Fruit fly (Drosophila melanogaster): Measurements from ENCODE around the gene CG18558.
A peak's percentile ranks its signal among the peaks of the same experiment; 100 is the strongest.

CG18558 gene

DNA sequence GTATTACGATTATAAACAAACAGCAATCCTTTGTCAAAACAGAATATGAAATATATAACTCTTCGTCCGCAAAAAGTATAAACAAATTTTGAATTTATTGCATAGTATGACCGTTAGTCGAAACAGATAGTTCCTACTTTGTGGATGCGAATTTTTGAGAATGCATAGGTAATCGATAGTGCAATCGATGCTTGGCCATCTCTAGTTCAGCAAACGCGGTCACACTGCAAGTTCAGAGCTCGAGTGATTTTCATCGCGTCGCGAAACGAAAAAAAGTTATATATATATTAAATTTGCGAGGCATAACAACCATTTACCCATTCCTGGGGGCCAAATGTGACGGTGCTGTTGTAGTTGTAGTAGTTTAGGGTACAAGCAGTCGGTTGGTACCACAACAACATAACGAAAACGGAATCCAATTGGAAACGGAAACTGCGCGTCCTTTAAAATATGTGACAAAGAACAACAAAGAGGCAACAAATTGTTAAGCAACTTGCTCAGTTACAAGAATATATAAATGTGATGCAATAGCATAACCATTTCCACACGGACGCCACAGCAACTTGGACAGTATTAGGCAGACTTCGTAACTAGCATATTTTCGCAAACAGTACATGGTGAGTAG is 12.8 kb upstream of the CG18558 start, which contains the start of gene CG2991:
Gene CG2991, plus strand, starts transcription at position 205 of the 625 bp plus-strand sequence.
- no peak for TF ChIP-seq CG8478 (optimal IDR thresholded peaks at IDR 0.05)
- TF ChIP-seq CTCF (optimal IDR thresholded peaks at IDR 0.05), result peak; percentile 7 to 57

DNA sequence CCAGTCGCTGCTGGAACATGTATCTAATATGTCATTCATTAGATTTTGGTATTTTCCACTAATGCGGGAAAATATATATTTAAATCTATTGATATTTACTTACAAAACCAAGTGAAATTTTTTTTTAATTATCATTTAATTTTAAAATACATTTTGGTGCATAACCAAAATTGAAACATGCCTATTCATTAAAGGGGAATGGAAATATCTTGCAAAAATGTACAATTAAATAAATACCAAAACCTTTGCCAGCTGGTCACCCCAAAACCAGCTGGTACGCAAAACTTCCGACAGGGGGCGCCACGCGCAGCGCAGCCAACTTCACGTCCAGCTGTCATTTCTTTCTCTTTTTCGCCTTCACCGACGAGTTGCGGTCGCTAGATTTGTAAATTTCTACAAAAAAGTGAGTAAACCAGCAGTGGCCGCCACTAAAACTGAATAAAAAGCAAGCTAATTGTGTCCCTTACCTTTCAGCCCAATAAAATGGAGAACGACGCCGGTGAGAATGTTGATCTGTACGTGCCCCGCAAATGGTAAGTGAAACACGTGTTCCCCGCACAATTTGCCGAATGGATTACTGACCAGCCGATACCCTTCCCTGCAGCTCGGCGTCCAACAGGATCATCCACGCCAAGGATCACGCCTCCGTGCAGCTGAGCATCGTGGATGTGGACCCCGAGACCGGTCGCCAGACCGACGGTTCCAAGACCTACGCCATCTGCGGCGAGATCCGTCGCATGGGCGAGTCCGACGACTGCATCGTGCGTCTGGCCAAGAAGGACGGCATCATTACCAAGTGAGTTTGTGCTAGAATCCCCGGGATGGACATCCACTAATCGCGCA is 11.7 kb upstream of the CG18558 start, which contains the start of the genes CG3104 and RpS21:
Gene CG3104, minus strand, starts transcription at position 6 of the 843 bp plus-strand sequence.
Gene RpS21, plus strand, starts transcription at position 298 of the 843 bp plus-strand sequence.
- TF ChIP-seq CG8478 (optimal IDR thresholded peaks at IDR 0.05) (no peak), CTCF (optimal IDR thresholded peaks at IDR 0.05) (peak; percentile 92 to 95)

DNA sequence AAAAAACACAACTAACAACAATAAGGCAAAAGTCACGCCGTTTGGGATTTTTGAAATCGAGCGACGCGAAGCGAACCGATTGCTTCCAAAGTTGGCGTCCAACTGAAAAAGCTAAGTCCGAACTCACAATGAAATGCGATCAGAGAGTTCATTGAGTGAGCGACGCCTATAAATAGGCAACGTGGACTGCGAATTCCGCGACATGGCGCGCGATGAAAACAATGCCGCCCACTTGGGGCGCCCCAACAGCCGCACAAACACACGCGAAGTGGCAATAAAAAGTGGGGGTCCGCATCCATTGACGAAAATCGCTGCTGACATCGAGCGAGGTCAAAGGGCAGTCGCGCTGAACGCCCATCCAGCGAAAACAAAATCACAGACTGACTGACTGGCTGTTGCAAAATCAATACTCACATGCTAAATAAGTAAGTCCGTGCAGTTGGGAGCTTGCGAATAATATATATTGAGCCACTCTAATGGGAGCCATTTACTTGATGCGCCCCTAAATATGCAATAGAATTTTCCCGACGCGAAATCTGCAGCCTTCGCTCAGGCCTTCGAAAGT is 11.0 kb upstream of the CG18558 start:
- TF ChIP-seq CTCF (optimal IDR thresholded peaks at IDR 0.05) (peak in 1 of 2 experiments; percentile 57), CG8478 (optimal IDR thresholded peaks at IDR 0.05) (no peak)

DNA sequence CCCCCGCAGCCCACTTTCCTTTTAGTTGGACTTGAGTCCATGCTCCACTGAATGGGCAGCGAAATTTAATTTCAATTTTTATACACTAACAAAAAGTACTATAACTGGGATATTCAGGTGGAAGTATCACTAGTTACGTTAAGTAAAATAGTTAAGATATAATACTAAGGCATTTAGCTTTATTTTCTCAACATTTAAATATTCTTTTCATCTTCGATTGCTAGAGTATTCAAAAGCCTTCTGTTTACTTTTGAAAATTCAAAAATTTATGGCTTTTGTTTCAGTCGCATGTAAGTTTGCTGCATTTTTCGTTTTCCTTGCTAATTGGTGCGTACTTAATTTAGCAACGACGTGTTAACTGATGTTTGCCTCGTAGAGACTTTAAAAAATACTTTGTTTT is 7.3 kb upstream of the CG18558 start:
- TF ChIP-seq CG8478 (optimal IDR thresholded peaks at IDR 0.05) (no peak), CTCF (optimal IDR thresholded peaks at IDR 0.05) (no peak)

DNA sequence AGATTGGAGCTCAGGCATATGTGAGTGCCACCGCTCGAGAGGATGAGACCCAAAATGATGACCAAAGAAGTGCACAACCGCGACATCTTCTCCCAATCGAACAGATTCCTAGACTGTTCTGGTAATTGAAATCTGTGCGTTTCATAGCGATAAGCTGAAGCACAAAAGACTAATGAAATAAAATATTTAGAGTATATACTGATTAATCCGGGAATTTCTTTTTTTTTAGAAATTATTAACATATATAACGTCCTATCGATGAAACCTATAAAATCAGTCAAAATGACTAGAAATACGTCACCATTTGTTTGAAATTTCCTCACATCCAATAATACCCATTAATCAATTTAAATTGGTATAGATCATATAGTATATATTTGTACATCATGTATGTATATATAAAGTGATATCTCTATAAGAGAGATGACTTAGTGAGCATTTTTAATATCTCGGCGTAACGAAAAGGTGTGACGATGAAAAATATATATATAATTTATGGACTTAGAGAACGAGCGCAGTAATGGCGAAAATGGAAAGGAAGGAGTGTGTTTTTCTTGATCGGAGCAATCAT is 2.9 kb upstream of the CG18558 start, which contains the start of the genes CG3117 and CG2983:
Gene CG3117, minus strand, starts transcription at position 101 of the 571 bp plus-strand sequence.
Gene CG2983, plus strand, starts transcription at position 521 of the 571 bp plus-strand sequence.
- no peak for TF ChIP-seq CG8478 (optimal IDR thresholded peaks at IDR 0.05)
- no peak for TF ChIP-seq CTCF (optimal IDR thresholded peaks at IDR 0.05)

DNA sequence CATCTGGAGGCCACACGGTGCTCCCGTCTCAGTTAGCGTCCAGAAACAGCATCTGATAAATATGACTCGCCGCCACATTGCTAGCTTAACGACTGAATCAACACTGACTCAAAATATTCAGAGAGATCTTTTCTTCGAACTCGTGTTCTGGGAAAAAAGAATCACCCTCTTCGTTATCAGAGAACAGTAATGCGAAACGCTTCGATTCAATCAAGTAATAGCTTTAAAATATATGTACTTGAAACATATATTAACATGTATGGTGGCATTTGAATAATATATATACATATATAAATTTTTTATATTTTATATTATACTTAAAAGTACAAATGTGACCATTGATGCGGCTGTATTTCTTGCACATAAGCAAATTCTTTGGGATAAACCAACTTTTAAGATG is 1.3 kb upstream of the CG18558 start, which contains the start of gene CG18557:
Gene CG18557, minus strand, starts transcription at position 101 of the 400 bp plus-strand sequence.
- no peak for TF ChIP-seq CTCF (optimal IDR thresholded peaks at IDR 0.05)
- TF ChIP-seq CG8478 (optimal IDR thresholded peaks at IDR 0.05), result no peak

DNA sequence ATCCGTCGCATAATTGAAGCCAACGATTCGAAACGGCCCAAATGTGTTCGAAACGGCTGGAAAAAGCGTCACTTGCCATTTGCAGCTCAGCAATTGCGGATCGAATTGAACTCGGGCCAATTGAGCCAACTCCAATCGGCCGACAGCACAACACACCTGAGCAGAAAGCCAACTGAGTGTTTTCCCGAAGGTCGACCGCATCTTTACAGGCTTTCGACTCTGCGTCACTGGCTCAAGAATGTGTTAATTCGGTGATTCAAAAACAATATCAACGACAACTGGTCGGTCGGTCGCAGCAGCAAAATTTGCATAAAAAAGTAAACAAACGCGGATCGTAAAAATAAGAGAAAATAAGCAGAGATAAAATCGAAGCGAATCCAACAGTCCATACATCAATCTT is 4.0 kb downstream of the CG18558 start:
- TF ChIP-seq CTCF (optimal IDR thresholded peaks at IDR 0.05) (no peak), CG8478 (optimal IDR thresholded peaks at IDR 0.05) (no peak)

DNA sequence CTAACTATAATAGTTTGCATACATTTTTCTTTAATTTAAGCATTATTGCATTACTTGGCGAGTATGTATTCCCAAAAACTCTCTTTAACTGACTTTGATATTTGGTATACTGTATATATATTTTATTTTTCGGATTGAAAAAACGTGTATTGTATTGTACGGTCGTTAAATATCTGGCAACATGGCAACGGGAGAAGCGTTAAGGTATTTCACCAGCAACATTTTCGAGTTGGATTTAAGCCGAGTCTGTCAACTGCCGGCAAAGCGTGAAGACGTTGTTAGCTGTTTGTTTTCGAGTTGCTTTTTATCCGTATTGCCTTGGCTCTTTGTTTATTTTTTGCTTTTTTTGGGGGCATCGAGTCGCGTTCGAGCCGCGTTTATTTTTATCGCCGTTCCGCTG is 4.5 kb downstream of the CG18558 start, which contains the start of gene CG2975:
Gene CG2975, plus strand, starts transcription at position 275 of the 400 bp plus-strand sequence.
- TF ChIP-seq CTCF (optimal IDR thresholded peaks at IDR 0.05), result no peak
- TF ChIP-seq CG8478 (optimal IDR thresholded peaks at IDR 0.05), result no peak

DNA sequence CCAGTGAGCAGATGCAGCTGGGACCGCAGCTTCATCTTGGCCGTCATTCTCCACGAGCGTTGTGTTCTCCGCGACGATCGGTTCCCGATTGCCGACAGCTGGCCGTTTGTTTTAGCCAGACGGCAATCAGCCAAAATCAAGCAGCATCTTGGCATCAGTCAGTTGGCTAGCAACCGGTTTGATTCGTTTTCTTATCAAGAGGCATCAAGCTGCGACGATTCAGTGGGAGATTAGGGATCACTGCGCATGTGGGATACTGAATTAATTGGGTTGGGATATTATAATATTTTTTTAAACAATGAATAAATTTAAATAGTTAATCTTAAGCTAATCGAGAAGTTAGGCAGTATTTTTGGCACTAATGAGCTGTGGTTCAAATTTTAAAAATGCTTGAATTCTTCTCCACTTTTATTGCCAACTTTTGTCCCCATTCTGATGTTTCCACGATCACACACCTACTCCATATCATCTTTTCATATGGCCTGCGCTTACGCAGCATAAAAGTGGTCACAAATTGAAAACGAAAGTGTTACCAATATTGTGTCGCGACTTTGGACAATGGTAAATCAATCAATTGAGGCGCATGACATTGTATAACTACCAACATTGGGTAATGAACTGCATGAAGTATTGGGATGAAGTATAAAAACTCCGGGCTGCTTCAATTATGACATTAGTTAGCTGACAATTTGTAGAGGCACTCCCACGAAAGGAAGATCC is 6.4 kb downstream of the CG18558 start, which contains the start of the genes CG3119 and Cpr23B:
Gene CG3119, minus strand, starts transcription at position 92 of the 720 bp plus-strand sequence.
Gene Cpr23B, plus strand, starts transcription at position 670 of the 720 bp plus-strand sequence.
- no peak for TF ChIP-seq CTCF (optimal IDR thresholded peaks at IDR 0.05)
- no peak for TF ChIP-seq CG8478 (optimal IDR thresholded peaks at IDR 0.05)

DNA sequence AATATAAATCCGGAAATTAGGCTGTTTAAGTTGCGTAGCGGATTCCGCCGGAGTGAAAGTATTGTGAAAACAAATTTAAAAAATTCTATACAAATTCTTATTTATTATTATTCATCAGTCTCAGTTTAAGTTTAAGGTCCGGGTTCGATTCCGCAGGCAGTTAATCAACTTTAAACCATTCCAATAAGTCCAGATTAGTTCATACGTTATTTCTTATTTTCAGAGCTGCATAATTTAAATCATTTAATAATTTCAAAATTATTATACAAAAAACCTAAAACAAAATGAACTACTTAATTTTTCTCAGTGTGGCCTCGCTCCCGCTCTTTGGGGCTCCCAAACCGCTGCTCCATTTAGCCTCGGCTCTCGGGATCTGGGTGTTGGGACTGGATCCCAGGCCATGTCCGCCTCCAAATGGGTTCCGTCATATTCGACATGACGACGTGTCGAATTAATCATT is 13.9 kb downstream of the CG18558 start:
- TF ChIP-seq CG8478 (optimal IDR thresholded peaks at IDR 0.05), result no peak
- no peak for TF ChIP-seq CTCF (optimal IDR thresholded peaks at IDR 0.05)

DNA sequence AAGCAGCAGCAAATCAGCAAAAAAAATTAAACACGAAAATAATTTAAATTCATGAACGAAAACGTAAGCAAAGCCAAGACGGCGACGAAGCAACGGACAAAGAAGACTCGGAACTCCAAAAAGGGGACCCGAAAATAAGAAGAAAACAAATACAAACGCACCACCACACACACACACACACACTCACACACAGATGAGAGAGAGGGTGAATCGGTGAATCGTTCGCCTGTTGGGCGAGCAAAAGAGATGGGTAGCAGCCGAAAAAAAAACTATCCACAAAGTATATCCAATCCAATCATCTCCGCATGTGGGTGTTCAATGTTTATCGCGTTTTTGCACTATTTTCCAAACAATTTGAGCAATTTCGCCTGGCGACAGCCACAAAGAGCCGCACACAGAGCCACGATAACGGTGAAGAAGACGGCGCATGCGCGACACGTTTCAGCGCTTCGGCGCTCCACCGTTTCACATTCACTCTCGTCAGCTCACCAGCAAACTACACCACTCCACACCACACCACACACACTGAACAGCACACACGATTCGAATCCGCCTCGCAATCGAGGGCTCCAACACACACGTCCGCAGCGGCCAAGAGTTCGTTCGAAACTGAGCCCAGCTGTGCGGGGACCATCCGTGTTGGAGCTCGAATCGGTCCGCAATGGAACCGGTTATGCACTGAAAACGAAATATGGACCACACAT is 14.5 kb downstream of the CG18558 start, which contains the start of gene Duox:
Gene Duox, minus strand, starts transcription at position 612 of the 704 bp plus-strand sequence.
- TF ChIP-seq CTCF (optimal IDR thresholded peaks at IDR 0.05) (no peak), CG8478 (optimal IDR thresholded peaks at IDR 0.05) (no peak)

DNA sequence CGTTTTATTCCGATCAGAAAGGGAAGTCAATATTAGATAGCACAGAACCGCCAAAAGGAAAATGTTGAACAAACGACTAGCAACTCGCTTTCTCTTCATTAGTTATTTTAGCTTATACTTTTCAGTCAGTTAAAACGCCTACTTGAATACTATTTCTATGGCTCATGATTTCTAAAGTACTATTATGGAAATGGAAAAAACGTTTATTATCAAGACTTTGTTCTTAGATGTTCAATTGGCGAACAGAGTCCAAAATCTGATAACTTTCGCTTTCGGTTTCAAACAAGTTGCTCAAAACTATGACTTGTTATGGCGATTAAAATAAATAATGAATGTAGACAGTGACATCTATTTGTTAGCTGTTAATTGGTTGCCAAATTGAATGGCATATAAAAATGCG is 18.9 kb downstream of the CG18558 start, which contains the start of gene CG3123:
Gene CG3123, minus strand, starts transcription at position 101 of the 400 bp plus-strand sequence.
- TF ChIP-seq CG8478 (optimal IDR thresholded peaks at IDR 0.05) (no peak), CTCF (optimal IDR thresholded peaks at IDR 0.05) (no peak)

DNA sequence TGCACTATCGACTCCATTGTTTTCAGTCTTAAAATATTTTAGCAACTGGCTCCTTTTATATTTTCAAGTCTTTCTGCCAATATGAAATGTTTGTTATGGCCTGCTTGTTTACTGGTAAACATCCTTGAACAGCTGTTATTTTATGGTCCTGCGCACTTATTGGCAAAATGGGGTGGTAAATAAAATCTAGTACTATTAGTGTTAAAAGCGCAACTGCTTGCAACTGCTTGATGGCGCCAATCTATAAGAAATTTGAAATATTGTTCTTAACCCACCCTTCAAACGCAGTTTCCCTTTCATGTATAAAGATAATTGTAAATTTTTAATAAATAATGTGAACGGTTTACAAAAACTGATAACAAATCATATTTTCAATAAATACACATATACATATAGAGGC is 28.6 kb downstream of the CG18558 start, which contains the start of gene G6P:
Gene G6P, minus strand, starts transcription at position 88 of the 400 bp plus-strand sequence.
- TF ChIP-seq CG8478 (optimal IDR thresholded peaks at IDR 0.05) (no peak), CTCF (optimal IDR thresholded peaks at IDR 0.05) (no peak)

Data from S2 (cell line).